Worm (Caenorhabditis elegans) whole organism, young adult: ENCODE data around the gene ncap-1.

Experiments
- C06A6.2 ChIP-seq: fragments of 200-800 bp; sonication (Bioruptor generic); conservative IDR thresholded peaks from 2 replicates; pipeline ENCODE4 v1.3.6; 2022; ENCODE audit warnings: missing genetic modification characterization, missing compliant biosample characterization
- F23B12.7 ChIP-seq: sonication (generic microtip); optimal IDR thresholded peaks from 2 replicates; lab custom pipeline; 2017; ENCODE audit warnings: missing genetic modification characterization, mild to moderate bottlenecking, missing compliant biosample characterization, antibody characterized with exemption, moderate library complexity; ENCODE audit not compliant: insufficient read depth
- F37B4.10 ChIP-seq: fragments of 200-800 bp; sonication (Bioruptor generic); IDR thresholded peaks from 2 replicates; pipeline ENCODE4 v1.3.6; 2022; ENCODE audit warnings: missing genetic modification characterization, missing compliant biosample characterization
- F52B5.7 ChIP-seq: sonication (generic microtip); optimal IDR thresholded peaks from 2 replicates; lab custom pipeline; 2016; ENCODE audit warnings: mild to moderate bottlenecking, missing genetic modification characterization, missing compliant biosample characterization
- T26A5.8 ChIP-seq: sonication (generic microtip); optimal IDR thresholded peaks from 2 replicates; lab custom pipeline; 2016; ENCODE audit warnings: missing genetic modification characterization, missing compliant biosample characterization
- Y53G8AR.9 ChIP-seq: fragments of 200-800 bp; sonication (Bioruptor generic); conservative IDR thresholded peaks from 2 replicates; pipeline ENCODE4 v1.3.6; 2022; ENCODE audit warnings: missing genetic modification reagents, missing genetic modification characterization, missing compliant biosample characterization
- Y56A3A.18 ChIP-seq: fragments of 200-800 bp; sonication (Bioruptor generic); IDR thresholded peaks from 2 replicates; pipeline ENCODE4 v1.3.6; 2022; ENCODE audit warnings: missing genetic modification reagents, missing genetic modification characterization, missing compliant biosample characterization
- Y95B8A.8 ChIP-seq: fragments of 200-800 bp; sonication (Bioruptor generic); IDR thresholded peaks from 2 replicates; pipeline ENCODE4 v1.3.6; 2022; ENCODE audit warnings: missing genetic modification reagents, missing genetic modification characterization, missing compliant biosample characterization
- attf-3 ChIP-seq: fragments of 200-800 bp; sonication (Bioruptor generic); conservative IDR thresholded peaks from 2 replicates; pipeline ENCODE4 v1.3.6; 2022; ENCODE audit warnings: missing genetic modification reagents, missing genetic modification characterization, missing compliant biosample characterization
- attf-5 ChIP-seq: fragments of 200-800 bp; sonication (Bioruptor generic); optimal IDR thresholded peaks from 2 replicates; lab custom pipeline; 2018; ENCODE audit warnings: mild to moderate bottlenecking, missing genetic modification characterization, missing compliant biosample characterization
- attf-6 ChIP-seq: fragments of 200-800 bp; sonication (Bioruptor generic); IDR thresholded peaks from 2 replicates; pipeline ENCODE4 v1.3.6; 2022; ENCODE audit warnings: missing genetic modification reagents, missing genetic modification characterization, missing compliant biosample characterization
- ccch-3 ChIP-seq: fragments of 200-800 bp; sonication (Bioruptor generic); optimal IDR thresholded peaks from 2 replicates; lab custom pipeline; 2018; ENCODE audit warnings: mild to moderate bottlenecking, missing genetic modification characterization, missing compliant biosample characterization
- cebp-2 ChIP-seq: fragments of 200-800 bp; sonication (Bioruptor generic); IDR thresholded peaks from 2 replicates; pipeline ENCODE4 v1.3.6; 2022; ENCODE audit warnings: missing genetic modification characterization, missing compliant biosample characterization
- ceh-58 ChIP-seq: fragments of 200-800 bp; sonication (Bioruptor generic); IDR thresholded peaks from 2 replicates; pipeline ENCODE4 v1.3.6; 2022; ENCODE audit warnings: missing genetic modification characterization, missing compliant biosample characterization
- ceh-79 ChIP-seq: sonication (generic microtip); optimal IDR thresholded peaks from 2 replicates; lab custom pipeline; 2017; ENCODE audit warnings: mild to moderate bottlenecking, missing genetic modification characterization, missing compliant biosample characterization
- die-1 ChIP-seq: sonication (generic microtip); optimal IDR thresholded peaks from 2 replicates; lab custom pipeline; 2016; ENCODE audit warnings: missing genotype, mild to moderate bottlenecking, missing genetic modification characterization, missing compliant biosample characterization
- dox-1 ChIP-seq: fragments of 200-800 bp; sonication (Bioruptor generic); IDR thresholded peaks from 2 replicates; pipeline ENCODE4 v1.3.6; 2022; ENCODE audit warnings: missing genetic modification reagents, missing genetic modification characterization, missing compliant biosample characterization
- dpl-1 ChIP-seq: fragments of 150-350 bp; optimal IDR thresholded peaks from 2 replicates; lab custom pipeline; 2014; ENCODE audit warnings: missing biosample characterization, missing genetic modification reagents, missing genetic modification characterization
- efl-1 ChIP-seq: fragments of 150-350 bp; optimal IDR thresholded peaks from 2 replicates; lab custom pipeline; 2014; ENCODE audit warnings: missing biosample characterization, missing genetic modification reagents, missing genetic modification characterization
- egl-44 ChIP-seq: fragments of 200-800 bp; sonication (Bioruptor generic); IDR thresholded peaks from 2 replicates; pipeline ENCODE4 v1.3.6; 2022; ENCODE audit warnings: missing genetic modification reagents, missing genetic modification characterization, missing compliant biosample characterization
- hlh-12 ChIP-seq: sonication (generic microtip); optimal IDR thresholded peaks from 2 replicates; lab custom pipeline; 2016; ENCODE audit warnings: missing genetic modification characterization, missing compliant biosample characterization
- hlh-26 ChIP-seq: fragments of 200-800 bp; sonication (Bioruptor generic); conservative IDR thresholded peaks from 2 replicates; pipeline ENCODE4 v1.3.6; 2022; ENCODE audit warnings: missing genetic modification reagents, missing genetic modification characterization, missing compliant biosample characterization
- hsf-1 ChIP-seq: fragments of 200-800 bp; sonication (Bioruptor generic); IDR thresholded peaks from 2 replicates; pipeline ENCODE4 v1.3.6; 2022; ENCODE audit warnings: missing genetic modification reagents, missing genetic modification characterization, missing compliant biosample characterization
- let-526 ChIP-seq: fragments of 200-800 bp; sonication (Bioruptor generic); IDR thresholded peaks from 2 replicates; pipeline ENCODE4 v1.3.6; 2022; ENCODE audit warnings: missing genetic modification reagents, missing genetic modification characterization, missing compliant biosample characterization
- lir-1 ChIP-seq: fragments of 200-800 bp; sonication (Bioruptor generic); conservative IDR thresholded peaks from 2 replicates; pipeline ENCODE4 v1.3.6; 2022; ENCODE audit warnings: missing genetic modification reagents, missing genetic modification characterization, missing compliant biosample characterization
- mel-28 ChIP-seq: sonication (generic microtip); optimal IDR thresholded peaks from 2 replicates; lab custom pipeline; 2016; ENCODE audit warnings: borderline replicate concordance, mild to moderate bottlenecking, missing genetic modification characterization, missing compliant biosample characterization
- mes-4 ChIP-seq: sonication (generic microtip); optimal IDR thresholded peaks from 2 replicates; lab custom pipeline; 2016; ENCODE audit warnings: missing genotype, missing genetic modification characterization, missing compliant biosample characterization
- nfya-1 ChIP-seq: sonication (generic microtip); optimal IDR thresholded peaks from 2 replicates; lab custom pipeline; 2017; ENCODE audit warnings: antibody characterized with exemption, missing compliant biosample characterization, missing genetic modification characterization, borderline replicate concordance; ENCODE audit not compliant: insufficient read depth
- nfya-2 ChIP-seq: fragments of 200-800 bp; sonication (Bioruptor generic); IDR thresholded peaks from 2 replicates; pipeline ENCODE4 v1.3.6; 2022; ENCODE audit warnings: missing genetic modification reagents, missing genetic modification characterization, missing compliant biosample characterization
- nhr-120 ChIP-seq: fragments of 200-800 bp; sonication (Bioruptor generic); IDR thresholded peaks from 2 replicates; pipeline ENCODE4 v1.3.6; 2022; ENCODE audit warnings: missing genetic modification characterization, missing compliant biosample characterization
- nhr-179 ChIP-seq: sonication (generic microtip); optimal IDR thresholded peaks from 2 replicates; lab custom pipeline; 2016; ENCODE audit warnings: mild to moderate bottlenecking, missing genetic modification characterization, missing compliant biosample characterization
- nhr-27 ChIP-seq: fragments of 200-800 bp; sonication (Bioruptor generic); optimal IDR thresholded peaks from 2 replicates; lab custom pipeline; 2018; ENCODE audit warnings: mild to moderate bottlenecking, missing genetic modification characterization, moderate library complexity, missing compliant biosample characterization
- nhr-80 ChIP-seq: sonication (generic microtip); optimal IDR thresholded peaks from 2 replicates; lab custom pipeline; 2016; ENCODE audit warnings: missing genetic modification characterization, missing compliant biosample characterization
- rcor-1 ChIP-seq: fragments of 200-800 bp; sonication (Bioruptor generic); IDR thresholded peaks from 2 replicates; pipeline ENCODE4 v1.3.6; 2022; ENCODE audit warnings: missing genetic modification reagents, missing genetic modification characterization, missing compliant biosample characterization
- sdz-38 ChIP-seq: sonication (generic microtip); optimal IDR thresholded peaks from 2 replicates; lab custom pipeline; 2016; ENCODE audit warnings: missing genotype, missing genetic modification characterization, missing compliant biosample characterization
- snpc-1.3 ChIP-seq: sonication (generic microtip); optimal IDR thresholded peaks from 2 replicates; lab custom pipeline; 2017; ENCODE audit warnings: missing genetic modification characterization, mild to moderate bottlenecking, missing compliant biosample characterization, antibody characterized with exemption, moderate library complexity, missing genotype, missing genetic modification reagents; ENCODE audit not compliant: insufficient read depth
- snpc-3.4 ChIP-seq: sonication (generic microtip); optimal IDR thresholded peaks from 2 replicates; lab custom pipeline; 2017; ENCODE audit warnings: missing genetic modification characterization, mild to moderate bottlenecking, missing compliant biosample characterization, antibody characterized with exemption, moderate library complexity, missing genotype, missing genetic modification reagents
- sptf-2 ChIP-seq: fragments of 200-800 bp; sonication (Bioruptor generic); optimal IDR thresholded peaks from 2 replicates; lab custom pipeline; 2018; ENCODE audit warnings: mild to moderate bottlenecking, missing genetic modification characterization, missing compliant biosample characterization
- tbp1 ChIP-seq: fragments of 200-800 bp; sonication (Bioruptor generic); optimal IDR thresholded peaks from 2 replicates; lab custom pipeline; 2018; ENCODE audit warnings: mild to moderate bottlenecking, missing genetic modification characterization, missing compliant biosample characterization
- unc-62 ChIP-seq: fragments of 150-350 bp; optimal IDR thresholded peaks from 2 replicates; lab custom pipeline; 2014; ENCODE audit warnings: missing biosample characterization, missing genetic modification reagents, missing genetic modification characterization
- zfh-2 ChIP-seq: fragments of 200-800 bp; sonication (Bioruptor generic); conservative IDR thresholded peaks from 2 replicates; pipeline ENCODE4 v1.3.6; 2022; ENCODE audit warnings: missing genetic modification reagents, missing genetic modification characterization, missing compliant biosample characterization
- zim-3 ChIP-seq: sonication (generic microtip); optimal IDR thresholded peaks from 2 replicates; lab custom pipeline; 2017; ENCODE audit warnings: mild to moderate bottlenecking, missing genetic modification characterization, moderate library complexity, missing compliant biosample characterization
- ztf-18 ChIP-seq: sonication (generic microtip); optimal IDR thresholded peaks from 2 replicates; lab custom pipeline; 2016; ENCODE audit warnings: missing genotype, mild to moderate bottlenecking, missing genetic modification characterization, missing compliant biosample characterization
- ztf-25 ChIP-seq: fragments of 200-800 bp; sonication (Bioruptor generic); IDR thresholded peaks from 2 replicates; pipeline ENCODE4 v1.3.6; 2022; ENCODE audit warnings: missing genetic modification reagents, missing genetic modification characterization, missing compliant biosample characterization

The ncap-1 gene

ce11 chrII:2878909-2879308 lies 40.2 kb downstream of the ncap-1 start:
- TF ChIP-seq nhr-80 (tag; lab: Kevin White, UChicago): no peak
- TF ChIP-seq nfya-1: no peak
- no peak for TF ChIP-seq mes-4
- TF ChIP-seq hlh-26 (GFP tag; lab: Robert Waterston, UW): no peak
- TF ChIP-seq lir-1 (GFP tag; lab: Robert Waterston, UW): no peak
- TF ChIP-seq attf-3: no peak
- no peak for TF ChIP-seq unc-62 (GFP tag; lab: Kevin White, UChicago)
- TF ChIP-seq zfh-2 (GFP tag; lab: Robert Waterston, UW): no peak
- no peak for TF ChIP-seq snpc-3.4 (tag; lab: Kevin White, UChicago)
- no peak for TF ChIP-seq F23B12.7 (tag; lab: Kevin White, UChicago)
- TF ChIP-seq ceh-79: no peak
- no peak for TF ChIP-seq attf-5
- no peak for TF ChIP-seq hsf-1
- no peak for TF ChIP-seq ccch-3 (GFP tag; lab: Kevin White, UChicago)
- TF ChIP-seq dpl-1 (GFP tag; lab: Kevin White, UChicago): no peak
- no peak for TF ChIP-seq T26A5.8
- no peak for TF ChIP-seq Y53G8AR.9 (GFP tag; lab: Robert Waterston, UW)
- TF ChIP-seq die-1 (tag; lab: Kevin White, UChicago): no peak
- no peak for TF ChIP-seq F37B4.10 (GFP tag; lab: Robert Waterston, UW)
- TF ChIP-seq nhr-179 (tag; lab: Kevin White, UChicago): no peak

ce11 chrII:2874801-2875200 lies 44.3 kb downstream of the ncap-1 start, which contains the start of gene Y110A2AL.1:
Y110A2AL.1 (plus strand) TSS chrII:2875101.
- TF ChIP-seq ztf-18 (tag; lab: Kevin White, UChicago) (no peak), dox-1 (GFP tag; lab: Robert Waterston, UW) (no peak)

DNA sequence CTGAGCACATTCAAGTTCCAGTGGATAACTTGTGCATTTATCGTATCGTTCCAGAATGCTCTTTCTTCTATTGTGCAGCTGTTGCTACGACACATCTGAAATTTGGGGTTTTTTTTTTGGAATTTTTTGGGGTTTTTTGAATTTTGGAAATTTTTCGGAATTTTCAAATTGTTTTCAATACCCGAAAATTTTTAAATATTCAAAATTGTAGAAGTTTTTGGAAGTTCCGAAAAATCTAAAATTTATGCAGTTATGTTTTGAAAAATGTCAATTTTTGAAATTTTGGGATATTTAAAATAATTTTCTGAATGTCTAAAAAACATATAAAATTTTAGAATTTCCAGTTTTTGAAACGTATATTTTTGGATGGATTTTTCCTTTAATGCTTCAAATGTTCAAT lies 47.3 kb downstream of the ncap-1 start, which contains the start of gene Y110A2AL.10:
Gene Y110A2AL.10 (minus strand): TSS at position 101 of the 400 bp plus-strand sequence.
- no peak for TF ChIP-seq cebp-2
- no peak for TF ChIP-seq let-526
- TF ChIP-seq efl-1 (GFP tag; lab: Kevin White, UChicago): no peak
- no peak for TF ChIP-seq nhr-27 (tag; lab: Kevin White, UChicago)
- TF ChIP-seq Y56A3A.18: no peak
- TF ChIP-seq attf-6 (GFP tag; lab: Robert Waterston, UW): no peak
- no peak for TF ChIP-seq snpc-1.3
- no peak for TF ChIP-seq F52B5.7 (tag; lab: Kevin White, UChicago)
- TF ChIP-seq ceh-58 (GFP tag; lab: Robert Waterston, UW): no peak
- TF ChIP-seq rcor-1 (GFP tag; lab: Robert Waterston, UW): no peak
- no peak for TF ChIP-seq nhr-120 (GFP tag; lab: Robert Waterston, UW)
- no peak for TF ChIP-seq ztf-25 (GFP tag; lab: Robert Waterston, UW)
- TF ChIP-seq, all 124 proteins: peak for 0

- TF ChIP-seq egl-44 (GFP tag; lab: Robert Waterston, UW): no peak
- TF ChIP-seq nfya-2 (GFP tag; lab: Robert Waterston, UW): no peak
- no peak for TF ChIP-seq nhr-120 (GFP tag; lab: Robert Waterston, UW)
- no peak for TF ChIP-seq let-526
- TF ChIP-seq mel-28 (tag; lab: Kevin White, UChicago): no peak
- no peak for TF ChIP-seq tbp1 (GFP tag; lab: Kevin White, UChicago)
- TF ChIP-seq sptf-2 (GFP tag; lab: Kevin White, UChicago): no peak
- TF ChIP-seq zim-3: no peak
- TF ChIP-seq C06A6.2 (GFP tag; lab: Robert Waterston, UW): no peak
- TF ChIP-seq hlh-12 (tag; lab: Kevin White, UChicago): no peak
- TF ChIP-seq Y95B8A.8 (GFP tag; lab: Robert Waterston, UW): no peak
- TF ChIP-seq Y53G8AR.9 (GFP tag; lab: Robert Waterston, UW): no peak
- TF ChIP-seq sdz-38: no peak
Observed at ce11 chrII:2867701-2868100, 51.4 kb downstream of the ncap-1 start, which contains the start of gene Y110A2AL.2. Y110A2AL.2 (plus strand) TSS chrII:2868001.
